Fruit fly (Drosophila melanogaster): ENCODE results near the gene CG4619.

dm6 chr2L:9946051-9946450 lies 7.4 kb downstream of the CG4619 start:
- TF ChIP-seq CG6854 (GFP tag; optimal IDR thresholded peaks at IDR 0.05) (no peak), Rx (GFP tag; IDR thresholded peaks at IDR 0.05) (no peak), nau (GFP tag; optimal IDR thresholded peaks at IDR 0.05) (no peak), B-H1 (GFP tag; IDR thresholded peaks at IDR 0.05) (no peak), Med (GFP tag) (peak; percentile 74), Doc3 (GFP tag; IDR thresholded peaks at IDR 0.05; ENCODE audit: partially characterized antibody) (no peak), aop (GFP tag; IDR thresholded peaks at IDR 0.05) (no peak), CG8359 (GFP tag; optimal IDR thresholded peaks at IDR 0.05; ENCODE audit: borderline replicate concordance) (no peak), Nf-YC (tag; optimal IDR thresholded peaks at IDR 0.05) (no peak), CG4424 (GFP tag; optimal IDR thresholded peaks at IDR 0.05) (no peak), CG12219 (GFP tag; optimal IDR thresholded peaks at IDR 0.05) (no peak), hkb (optimal IDR thresholded peaks at IDR 0.05) (no peak), hkb (GFP tag; IDR thresholded peaks at IDR 0.05) (no peak), ab (GFP tag; optimal IDR thresholded peaks at IDR 0.05) (no peak), Ada2b (GFP tag; IDR thresholded peaks at IDR 0.05) (no peak)
